Worm (Caenorhabditis elegans) whole organism, L2 larva: ENCODE results near the gene sng-1.

ENCODE experiments used
- C34F6.9 ChIP-seq: fragments of 150-350 bp; optimal IDR thresholded peaks from 2 replicates; lab custom pipeline; 2014; ENCODE audit warnings: missing biosample characterization, missing genetic modification characterization
- F13H6.1 ChIP-seq: sonication (generic microtip); optimal IDR thresholded peaks from 2 replicates; lab custom pipeline; 2016; ENCODE audit warnings: missing genetic modification characterization, missing compliant biosample characterization
- R02D3.7 ChIP-seq: fragments of 150-350 bp; optimal IDR thresholded peaks from 2 replicates; lab custom pipeline; 2014; ENCODE audit warnings: missing biosample characterization, missing genetic modification characterization
- Y55F3AM.14 ChIP-seq: fragments of 200-800 bp; sonication (Bioruptor generic); optimal IDR thresholded peaks from 2 replicates; lab custom pipeline; 2018; ENCODE audit warnings: mild to moderate bottlenecking, missing genetic modification characterization, missing compliant biosample characterization
- ZK546.5 ChIP-seq: sonication (generic microtip); optimal IDR thresholded peaks from 2 replicates; lab custom pipeline; 2017; ENCODE audit warnings: missing biosample characterization, missing genetic modification characterization
- alr-1 ChIP-seq: fragments of 150-350 bp; optimal IDR thresholded peaks from 2 replicates; lab custom pipeline; 2014; ENCODE audit warnings: missing biosample characterization, missing genetic modification characterization
- aly-2 ChIP-seq: fragments of 150-350 bp; optimal IDR thresholded peaks from 2 replicates; lab custom pipeline; 2014; ENCODE audit warnings: missing biosample characterization, missing genetic modification characterization
- ama-1 ChIP-seq: fragments of 150-350 bp; optimal IDR thresholded peaks from 2 replicates; lab custom pipeline; 2018; ENCODE audit warnings: inconsistent platforms
- blmp-1 ChIP-seq: sonication (generic microtip); optimal IDR thresholded peaks from 2 replicates; lab custom pipeline; 2017; ENCODE audit warnings: missing genetic modification characterization, mild to moderate bottlenecking, missing compliant biosample characterization, antibody characterized with exemption, moderate library complexity; ENCODE audit not compliant: insufficient read depth
- ceh-16 ChIP-seq: fragments of 150-350 bp; optimal IDR thresholded peaks from 2 replicates; lab custom pipeline; 2014; ENCODE audit warnings: missing biosample characterization, missing genetic modification characterization
- ceh-82 ChIP-seq: fragments of 150-350 bp; optimal IDR thresholded peaks from 2 replicates; lab custom pipeline; 2014; ENCODE audit warnings: missing biosample characterization, missing genetic modification characterization
- crh-2 ChIP-seq: sonication (generic microtip); optimal IDR thresholded peaks from 2 replicates; lab custom pipeline; 2017; ENCODE audit warnings: missing biosample characterization, missing genetic modification characterization
- dmd-4 ChIP-seq: sonication (generic microtip); optimal IDR thresholded peaks from 2 replicates; lab custom pipeline; 2017; ENCODE audit warnings: missing biosample characterization, missing genetic modification characterization
- egl-27 ChIP-seq: sonication (generic microtip); optimal IDR thresholded peaks from 3 replicates; lab custom pipeline; 2017; ENCODE audit warnings: missing biosample characterization, missing genetic modification reagents, missing genetic modification characterization
- elt-1 ChIP-seq: fragments of 150-350 bp; optimal IDR thresholded peaks from 2 replicates; lab custom pipeline; 2014; ENCODE audit warnings: missing biosample characterization, missing genetic modification characterization
- elt-3 ChIP-seq: sonication (generic microtip); optimal IDR thresholded peaks from 2 replicates; lab custom pipeline; 2017; ENCODE audit warnings: missing biosample characterization, missing genetic modification characterization
- fos-1 ChIP-seq: fragments of 150-350 bp; optimal IDR thresholded peaks from 2 replicates; lab custom pipeline; 2014; ENCODE audit warnings: missing biosample characterization, missing genetic modification characterization
- gmeb-1 ChIP-seq: fragments of 150-350 bp; optimal IDR thresholded peaks from 2 replicates; lab custom pipeline; 2014; ENCODE audit warnings: missing biosample characterization, missing genetic modification characterization
- lin-11 ChIP-seq: fragments of 150-350 bp; sonication (generic microtip); optimal IDR thresholded peaks from 2 replicates; lab custom pipeline; 2014; ENCODE audit warnings: missing biosample characterization, missing genetic modification characterization, inconsistent platforms, mixed read lengths
- lin-13 ChIP-seq: fragments of 150-350 bp; optimal IDR thresholded peaks from 2 replicates; lab custom pipeline; 2014; ENCODE audit warnings: missing biosample characterization, missing genetic modification reagents, missing genetic modification characterization
- lin-39 ChIP-seq: fragments of 150-350 bp; optimal IDR thresholded peaks from 2 replicates; lab custom pipeline; 2014; ENCODE audit warnings: missing biosample characterization, missing genetic modification reagents, missing genetic modification characterization
- lsy-2 ChIP-seq, 2 experiments: fragments of 150-350 bp in 1 of 2; sonication (generic microtip) in 1 of 2; optimal IDR thresholded peaks; 2 replicates each; lab custom pipeline; 2014 to 2017; ENCODE audit warnings: missing biosample characterization in 2 of 2, missing genetic modification characterization in 2 of 2
- mab-5 ChIP-seq: fragments of 150-350 bp; optimal IDR thresholded peaks from 2 replicates; lab custom pipeline; 2014; ENCODE audit warnings: missing biosample characterization, missing genetic modification characterization
- mbf-1 ChIP-seq: sonication (generic microtip); optimal IDR thresholded peaks from 2 replicates; lab custom pipeline; 2017; ENCODE audit warnings: missing biosample characterization, missing genetic modification characterization
- mdl-1 ChIP-seq, 2 experiments: fragments of 150-350 bp in 1 of 2; sonication (generic microtip) in 1 of 2; optimal IDR thresholded peaks; 2 replicates each; lab custom pipeline; 2017; ENCODE audit warnings: missing biosample characterization in 2 of 2, missing genetic modification characterization in 2 of 2
- nhr-10 ChIP-seq: sonication (generic microtip); optimal IDR thresholded peaks from 2 replicates; lab custom pipeline; 2017; ENCODE audit warnings: missing biosample characterization, missing genetic modification characterization
- nhr-11 ChIP-seq: fragments of 150-350 bp; optimal IDR thresholded peaks from 2 replicates; lab custom pipeline; 2014; ENCODE audit warnings: missing biosample characterization, missing genetic modification characterization
- nhr-12 ChIP-seq: fragments of 150-350 bp; optimal IDR thresholded peaks from 2 replicates; lab custom pipeline; 2014; ENCODE audit warnings: missing biosample characterization, missing genetic modification characterization
- nhr-129 ChIP-seq: fragments of 150-350 bp; optimal IDR thresholded peaks from 2 replicates; lab custom pipeline; 2014; ENCODE audit warnings: missing biosample characterization, missing genetic modification characterization
- nhr-21 ChIP-seq: fragments of 150-350 bp; optimal IDR thresholded peaks from 2 replicates; lab custom pipeline; 2014; ENCODE audit warnings: missing biosample characterization, missing genetic modification characterization
- nhr-23 ChIP-seq: fragments of 150-350 bp; optimal IDR thresholded peaks from 2 replicates; lab custom pipeline; 2014; ENCODE audit warnings: missing biosample characterization, missing genetic modification reagents, missing genetic modification characterization
- nhr-237 ChIP-seq: fragments of 150-350 bp; optimal IDR thresholded peaks from 2 replicates; lab custom pipeline; 2014; ENCODE audit warnings: missing biosample characterization, missing genetic modification characterization
- nhr-25 ChIP-seq: fragments of 150-350 bp; sonication (generic microtip); optimal IDR thresholded peaks from 3 replicates; lab custom pipeline; 2014; ENCODE audit warnings: missing biosample characterization, missing genetic modification characterization
- nhr-6 ChIP-seq: fragments of 150-350 bp; optimal IDR thresholded peaks from 2 replicates; lab custom pipeline; 2014; ENCODE audit warnings: missing biosample characterization, missing genetic modification characterization
- nhr-77 ChIP-seq: fragments of 150-350 bp; optimal IDR thresholded peaks from 2 replicates; lab custom pipeline; 2014; ENCODE audit warnings: missing biosample characterization, missing genetic modification characterization
- peb-1 ChIP-seq: fragments of 150-350 bp; optimal IDR thresholded peaks from 2 replicates; lab custom pipeline; 2014; ENCODE audit warnings: missing biosample characterization, missing genetic modification characterization
- sem-4 ChIP-seq: fragments of 150-350 bp; optimal IDR thresholded peaks from 2 replicates; lab custom pipeline; 2014; ENCODE audit warnings: missing biosample characterization, missing genetic modification reagents, missing genetic modification characterization
- skn-1 ChIP-seq: sonication (generic microtip); optimal IDR thresholded peaks from 2 replicates; lab custom pipeline; 2017; ENCODE audit warnings: missing biosample characterization, missing genetic modification characterization
- sma-3 ChIP-seq: sonication (generic microtip); optimal IDR thresholded peaks from 2 replicates; lab custom pipeline; 2016; ENCODE audit warnings: missing genetic modification reagents, missing genetic modification characterization, missing compliant biosample characterization
- sma-9 ChIP-seq, 2 experiments: fragments of 150-350 bp in 1 of 2; sonication (generic microtip) in 1 of 2; optimal IDR thresholded peaks; 2 replicates each; lab custom pipeline; 2014 to 2016; ENCODE audit warnings: missing genetic modification characterization in 2 of 2, mild to moderate bottlenecking in 1 of 2, missing biosample characterization in 1 of 2, missing compliant biosample characterization in 1 of 2, missing genetic modification reagents in 1 of 2, moderate library complexity in 1 of 2
- snpc-4 ChIP-seq: fragments of 150-350 bp; optimal IDR thresholded peaks from 2 replicates; lab custom pipeline; 2014; ENCODE audit warnings: missing biosample characterization, missing genetic modification characterization
- unc-39 ChIP-seq: fragments of 150-350 bp; optimal IDR thresholded peaks from 2 replicates; lab custom pipeline; 2014; ENCODE audit warnings: missing biosample characterization, missing genetic modification characterization
- unc-55 ChIP-seq: fragments of 150-350 bp; sonication (generic microtip); optimal IDR thresholded peaks from 3 replicates; lab custom pipeline; 2014; ENCODE audit warnings: missing biosample characterization, missing genetic modification reagents, missing genetic modification characterization
- unc-62 ChIP-seq: fragments of 150-350 bp; optimal IDR thresholded peaks from 2 replicates; lab custom pipeline; 2014; ENCODE audit warnings: missing biosample characterization, missing genetic modification reagents, missing genetic modification characterization
- zag-1 ChIP-seq: fragments of 150-350 bp; optimal IDR thresholded peaks from 2 replicates; lab custom pipeline; 2014; ENCODE audit warnings: missing biosample characterization, missing genetic modification characterization
- ztf-1 ChIP-seq: fragments of 200-800 bp; sonication (Bioruptor generic); conservative IDR thresholded peaks from 2 replicates; pipeline ENCODE4 v1.3.6; 2022; ENCODE audit warnings: missing genetic modification characterization, missing compliant biosample characterization
- ztf-11 ChIP-seq: sonication (generic microtip); optimal IDR thresholded peaks from 2 replicates; lab custom pipeline; 2017; ENCODE audit warnings: missing biosample characterization, missing genetic modification characterization
- ztf-4 ChIP-seq: fragments of 150-350 bp; optimal IDR thresholded peaks from 2 replicates; lab custom pipeline; 2014; ENCODE audit warnings: missing biosample characterization, missing genetic modification characterization

The sng-1 gene

DNA sequence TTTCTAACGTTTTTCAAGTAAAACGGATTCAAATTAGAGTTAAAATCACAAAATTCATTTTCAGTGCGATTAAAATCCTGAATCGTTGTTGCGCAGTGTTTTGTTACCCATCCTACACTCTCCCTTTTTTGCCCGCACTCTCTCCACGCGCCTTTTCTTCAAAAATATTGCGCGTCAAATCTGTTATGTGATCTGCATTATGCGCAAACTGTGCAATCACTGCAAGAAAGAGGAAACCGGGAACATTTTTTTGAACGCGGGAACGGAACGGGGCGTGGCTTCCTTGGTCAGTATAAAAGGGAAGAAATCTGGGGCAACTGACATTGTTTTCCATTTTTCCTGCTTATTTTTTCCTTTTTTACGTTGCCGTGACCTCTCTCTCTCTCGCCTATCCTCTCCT, 13.0 kb downstream of the sng-1 start:
- TF ChIP-seq lsy-2 (tag; optimal IDR thresholded peaks at IDR 0.05; lab: Kevin White, UChicago) (peak in 1 of 2 experiments; percentile 5), elt-1 (tag; lab: Kevin White, UChicago) (no peak), unc-55 (GFP tag; lab: Kevin White, UChicago) (peak; percentile 31), ceh-82 (tag; lab: Kevin White, UChicago) (no peak), Y55F3AM.14 (GFP tag; lab: Kevin White, UChicago) (no peak), nhr-25 (peak; percentile 6), gmeb-1 (tag; lab: Kevin White, UChicago) (no peak), nhr-129 (tag; lab: Kevin White, UChicago) (peak; percentile 0), lin-13 (GFP tag; lab: Kevin White, UChicago) (no peak), mab-5 (no peak), blmp-1 (tag; lab: Kevin White, UChicago) (peak; percentile 10), nhr-10 (tag; lab: Kevin White, UChicago) (no peak), peb-1 (tag; lab: Kevin White, UChicago) (no peak), lin-11 (tag; lab: Kevin White, UChicago) (peak; percentile 22), aly-2 (tag; lab: Kevin White, UChicago) (no peak)
- TF ChIP-seq, all 48 proteins: peak for 6

DNA sequence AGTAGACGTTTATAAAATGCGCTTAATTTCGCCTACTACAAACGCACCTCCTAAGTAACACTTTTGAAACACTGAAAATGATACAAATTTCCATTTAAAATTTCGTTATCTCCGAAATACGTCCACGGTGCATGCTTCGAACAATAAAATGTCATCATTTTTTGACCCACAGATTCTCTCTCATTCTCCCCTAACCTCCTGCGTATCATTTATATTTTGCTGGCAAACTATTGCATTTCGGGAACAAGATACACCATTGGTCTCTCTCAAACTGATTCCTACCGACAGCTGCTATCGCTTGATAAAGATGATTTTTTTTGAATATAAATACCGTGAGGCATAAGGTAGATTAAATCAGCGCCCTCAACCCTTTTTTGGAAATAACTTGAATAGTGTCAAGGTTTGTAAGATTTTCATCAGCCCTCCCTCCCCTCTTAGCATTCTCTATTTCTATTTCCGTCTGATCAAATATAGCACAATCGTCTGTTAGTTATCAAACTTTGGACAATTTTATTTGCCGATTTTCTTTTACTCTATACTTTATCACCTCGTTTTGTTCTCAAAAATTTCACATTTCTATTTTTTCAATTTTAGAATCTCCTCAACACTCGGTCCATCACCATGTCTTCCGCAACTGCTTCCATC, 13.6 kb downstream of the sng-1 start, which contains the start of gene C07D8.6:
C07D8.6 (plus strand) TSS at position 595 of the 645 bp plus-strand sequence.
- TF ChIP-seq egl-27 (tag; lab: Kevin White, UChicago) (no peak), unc-55 (GFP tag; lab: Kevin White, UChicago) (no peak), nhr-6 (tag; lab: Kevin White, UChicago) (no peak), lin-13 (GFP tag; lab: Kevin White, UChicago) (no peak), dmd-4 (tag; lab: Kevin White, UChicago) (no peak), nhr-12 (tag; lab: Kevin White, UChicago) (no peak), nhr-25 (no peak), nhr-77 (tag; lab: Kevin White, UChicago) (no peak), peb-1 (tag; lab: Kevin White, UChicago) (no peak), nhr-237 (no peak), unc-39 (no peak), blmp-1 (tag; lab: Kevin White, UChicago) (no peak), sma-9 (GFP tag; optimal IDR thresholded peaks at IDR 0.05; lab: Kevin White, UChicago) (peak; percentile 79), sma-9 (tag; optimal IDR thresholded peaks at IDR 0.05; lab: Kevin White, UChicago) (no peak), F13H6.1 (tag; lab: Kevin White, UChicago) (peak; percentile 44), nhr-23 (no peak), Y55F3AM.14 (GFP tag; lab: Kevin White, UChicago) (no peak), ztf-1 (GFP tag; lab: Robert Waterston, UW) (no peak), mab-5 (no peak), mdl-1 (tag; optimal IDR thresholded peaks at IDR 0.05; lab: Kevin White, UChicago) (peak in 1 of 2 experiments; percentile 9), skn-1 (tag; lab: Kevin White, UChicago) (peak; percentile 88), ztf-11 (tag; lab: Kevin White, UChicago) (no peak), elt-3 (tag; lab: Kevin White, UChicago) (no peak), R02D3.7 (tag; lab: Kevin White, UChicago) (no peak), lin-39 (tag; lab: Kevin White, UChicago) (no peak), nhr-11 (tag; lab: Kevin White, UChicago) (no peak), lsy-2 (tag; optimal IDR thresholded peaks at IDR 0.05; lab: Kevin White, UChicago) (peak in 1 of 2 experiments; percentile 25), elt-1 (tag; lab: Kevin White, UChicago) (no peak), nhr-21 (no peak), aly-2 (tag; lab: Kevin White, UChicago) (no peak), sem-4 (tag; lab: Kevin White, UChicago) (no peak), alr-1 (tag; lab: Kevin White, UChicago) (no peak), lin-11 (tag; lab: Kevin White, UChicago) (no peak), mbf-1 (tag; lab: Kevin White, UChicago) (no peak), fos-1 (tag; lab: Kevin White, UChicago) (peak; percentile 96), nhr-10 (tag; lab: Kevin White, UChicago) (no peak), ceh-16 (tag; lab: Kevin White, UChicago) (no peak), ama-1 (lab: Kevin White, UChicago) (no peak), ZK546.5 (tag; lab: Kevin White, UChicago) (no peak), gmeb-1 (tag; lab: Kevin White, UChicago) (peak; percentile 40), ceh-82 (tag; lab: Kevin White, UChicago) (no peak), crh-2 (tag; lab: Kevin White, UChicago) (peak; percentile 78), C34F6.9 (tag; lab: Kevin White, UChicago) (no peak), ztf-4 (tag; lab: Kevin White, UChicago) (no peak), unc-62 (GFP tag; lab: Kevin White, UChicago) (no peak), nhr-129 (tag; lab: Kevin White, UChicago) (peak; percentile 57), zag-1 (tag; lab: Kevin White, UChicago) (no peak), snpc-4 (no peak), sma-3 (peak; percentile 37)
